Worm (Caenorhabditis elegans) whole organism, L4 larva: ENCODE data around the gene bcat-1.

Source experiments
- nhr-25 ChIP-seq: sonication (generic microtip); optimal IDR thresholded peaks from 2 replicates; lab custom pipeline; 2017; ENCODE audit warnings: missing genetic modification characterization, mild to moderate bottlenecking, missing compliant biosample characterization, antibody characterized with exemption, moderate library complexity, borderline replicate concordance; ENCODE audit not compliant: insufficient read depth
- nhr-77 ChIP-seq: fragments of 150-350 bp; optimal IDR thresholded peaks from 2 replicates; lab custom pipeline; 2014; ENCODE audit warnings: missing biosample characterization, missing genetic modification characterization

DNA sequence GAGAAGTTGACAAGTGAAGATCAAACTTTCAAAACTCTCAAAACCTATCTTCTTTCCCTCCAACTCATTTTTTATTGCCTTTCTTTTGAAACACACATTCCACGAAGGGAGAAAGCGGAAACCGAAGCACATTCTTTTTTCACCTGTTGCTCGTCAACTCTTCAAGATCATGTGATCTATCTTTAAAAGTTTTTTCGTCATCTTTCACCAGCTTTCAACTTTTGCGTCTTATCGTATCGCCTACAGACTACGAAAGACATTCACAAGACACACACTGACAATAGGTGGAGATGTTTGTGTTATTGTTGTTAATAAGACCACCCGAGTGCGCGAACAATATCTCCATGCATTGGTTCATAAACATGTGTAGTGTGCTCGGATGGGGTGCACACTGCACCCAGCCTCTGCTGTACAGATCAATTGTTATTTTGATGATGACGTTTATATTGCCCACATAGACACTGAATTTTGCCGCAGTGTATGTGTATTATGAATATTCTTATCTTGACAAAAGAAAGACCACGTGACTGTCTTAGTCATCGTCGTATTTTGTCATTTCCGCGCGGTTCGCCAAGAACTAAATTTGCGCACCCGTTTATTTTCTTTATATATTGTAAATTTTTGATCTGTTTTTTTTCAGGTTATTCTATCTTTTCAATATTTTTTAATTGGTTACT lies 3.5 kb upstream of the bcat-1 start:
- no peak for TF ChIP-seq nhr-25 (tag; lab: Kevin White, UChicago)
- peak; percentile 9 for TF ChIP-seq nhr-77
